Fruit fly (Drosophila melanogaster): Measurements from ENCODE around the gene pie.

The pie gene

DNA sequence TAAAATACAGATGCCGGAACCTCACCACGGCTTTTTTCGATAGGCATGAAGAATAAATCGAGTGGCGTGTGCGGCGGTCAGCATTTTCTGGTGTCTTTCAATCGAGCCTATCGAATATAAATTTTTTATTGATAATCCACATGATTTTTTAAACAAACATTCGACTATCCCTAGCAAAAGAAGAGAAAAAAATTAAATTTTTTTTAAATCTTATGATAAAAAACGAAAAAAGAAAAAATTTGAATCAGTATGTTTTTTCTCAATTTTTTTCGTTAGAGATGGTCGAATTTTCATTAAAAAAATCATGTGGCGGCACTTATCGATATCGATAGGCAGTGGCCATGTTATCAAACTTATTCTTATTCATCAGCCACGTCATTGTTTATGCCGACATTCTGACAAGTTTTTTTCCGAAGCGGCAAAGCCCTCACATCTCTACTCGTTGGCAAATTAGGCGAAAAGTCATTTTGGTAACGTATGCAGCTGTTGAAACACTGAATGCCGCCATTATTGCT, 4.0 kb upstream of the pie start, which contains the start of the genes SmB and KdelR (continued):
- TF ChIP-seq Mes4 (GFP tag; optimal IDR thresholded peaks at IDR 0.05): no peak
- TF ChIP-seq Kr (GFP tag; optimal IDR thresholded peaks at IDR 0.05): no peak
- TF ChIP-seq sqz (GFP tag; optimal IDR thresholded peaks at IDR 0.05): peak; percentile 84
- TF ChIP-seq ssp (GFP tag; IDR thresholded peaks at IDR 0.05): no peak; the same call in 1 of the 2 replicates
- TF ChIP-seq CG2875 (GFP tag; optimal IDR thresholded peaks at IDR 0.05): no peak
- peak; percentile 61; the same call in 1 of the 4 replicates for TF ChIP-seq chinmo (GFP tag; IDR thresholded peaks at IDR 0.05; ENCODE audit: partially characterized antibody)
- peak; percentile 89 for TF ChIP-seq YL-1 (GFP tag; optimal IDR thresholded peaks at IDR 0.05)
- TF ChIP-seq stc (GFP tag; IDR thresholded peaks at IDR 0.05): no peak
- TF ChIP-seq Deaf1 (tag; optimal IDR thresholded peaks at IDR 0.05): no peak
- no peak for TF ChIP-seq CG11093 (GFP tag; IDR thresholded peaks at IDR 0.05)
- no peak for TF ChIP-seq ATbp (GFP tag; optimal IDR thresholded peaks at IDR 0.05)
- TF ChIP-seq dati (GFP tag; IDR thresholded peaks at IDR 0.05): no peak
- TF ChIP-seq zfh2 (GFP tag; optimal IDR thresholded peaks at IDR 0.05): no peak
- no peak for TF ChIP-seq CG10959 (GFP tag; IDR thresholded peaks at IDR 0.05)
- TF ChIP-seq CG13775 (GFP tag; optimal IDR thresholded peaks at IDR 0.05): peak; percentile 36
- TF ChIP-seq CG31441 (GFP tag; IDR thresholded peaks at IDR 0.05): no peak; the same call in none of the 2 replicates
- TF ChIP-seq Bteb2 (GFP tag; optimal IDR thresholded peaks at IDR 0.05): no peak
- TF ChIP-seq nmo (GFP tag; optimal IDR thresholded peaks at IDR 0.05): peak; percentile 41
- no peak for TF ChIP-seq nau (GFP tag; optimal IDR thresholded peaks at IDR 0.05)
- no peak for TF ChIP-seq CG2889 (GFP tag; IDR thresholded peaks at IDR 0.05)
- no peak for TF ChIP-seq Lpt (GFP tag; optimal IDR thresholded peaks at IDR 0.05)
- TF ChIP-seq sens (GFP tag): peak; percentile 81
- peak; percentile 58 for TF ChIP-seq sug (tag; optimal IDR thresholded peaks at IDR 0.05)
- no peak for TF ChIP-seq bigmax (GFP tag; optimal IDR thresholded peaks at IDR 0.05)
- TF ChIP-seq CG6654 (GFP tag; optimal IDR thresholded peaks at IDR 0.05): no peak
- no peak for TF ChIP-seq en (GFP tag; optimal IDR thresholded peaks at IDR 0.05)
- TF ChIP-seq Lim3 (GFP tag; IDR thresholded peaks at IDR 0.05): no peak
- TF ChIP-seq CG10979 (tag; optimal IDR thresholded peaks at IDR 0.05): no peak
- no peak for TF ChIP-seq CG11398 (GFP tag; optimal IDR thresholded peaks at IDR 0.05)
- TF ChIP-seq wek (GFP tag; optimal IDR thresholded peaks at IDR 0.05): no peak
- peak; percentile 31; the same call in 1 of the 2 replicates for TF ChIP-seq CG2129 (GFP tag; IDR thresholded peaks at IDR 0.05; ENCODE audit: partially characterized antibody)
- peak; percentile 20 for TF ChIP-seq CG10431 (GFP tag; optimal IDR thresholded peaks at IDR 0.05)
- peak; percentile 7 for TF ChIP-seq CG13424 (tag; optimal IDR thresholded peaks at IDR 0.05)
- TF ChIP-seq croc (GFP tag; conservative IDR thresholded peaks at IDR 0.05): no peak
- no peak for TF ChIP-seq HmgD (GFP tag; optimal IDR thresholded peaks at IDR 0.05)
- no peak for TF ChIP-seq CG5245 (GFP tag; optimal IDR thresholded peaks at IDR 0.05)
- no peak for TF ChIP-seq Six4 (GFP tag; optimal IDR thresholded peaks at IDR 0.05)
- TF ChIP-seq TFAM (GFP tag; optimal IDR thresholded peaks at IDR 0.05): no peak
- no peak for TF ChIP-seq Ptx1 (GFP tag; IDR thresholded peaks at IDR 0.05)
- no peak for TF ChIP-seq CG8944 (GFP tag; optimal IDR thresholded peaks at IDR 0.05)
- TF ChIP-seq gem (tag; optimal IDR thresholded peaks at IDR 0.05): no peak
- TF ChIP-seq exex (tag; optimal IDR thresholded peaks at IDR 0.05): peak; percentile 19
- no peak for TF ChIP-seq CG10654 (GFP tag; optimal IDR thresholded peaks at IDR 0.05)
- TF ChIP-seq ttk (GFP tag; IDR thresholded peaks at IDR 0.05): no peak
- TF ChIP-seq CG17328 (GFP tag; IDR thresholded peaks at IDR 0.05): no peak
- no peak for TF ChIP-seq esg (GFP tag; conservative IDR thresholded peaks at IDR 0.05)
- no peak for TF ChIP-seq ap (GFP tag; IDR thresholded peaks at IDR 0.05)
- TF ChIP-seq pnt (GFP tag; optimal IDR thresholded peaks at IDR 0.05): no peak
- no peak for TF ChIP-seq maf-S (GFP tag; optimal IDR thresholded peaks at IDR 0.05)
- TF ChIP-seq CG15073 (GFP tag; optimal IDR thresholded peaks at IDR 0.05): no peak
- no peak for TF ChIP-seq CG6765 (GFP tag; optimal IDR thresholded peaks at IDR 0.05)
- peak; percentile 48 for TF ChIP-seq Sox100B (GFP tag; optimal IDR thresholded peaks at IDR 0.05)
